Worm (Caenorhabditis elegans): ENCODE results near the gene T24E12.6.
A peak's percentile ranks its signal among the peaks of the same experiment; 100 is the strongest.

Gene T24E12.6

DNA sequence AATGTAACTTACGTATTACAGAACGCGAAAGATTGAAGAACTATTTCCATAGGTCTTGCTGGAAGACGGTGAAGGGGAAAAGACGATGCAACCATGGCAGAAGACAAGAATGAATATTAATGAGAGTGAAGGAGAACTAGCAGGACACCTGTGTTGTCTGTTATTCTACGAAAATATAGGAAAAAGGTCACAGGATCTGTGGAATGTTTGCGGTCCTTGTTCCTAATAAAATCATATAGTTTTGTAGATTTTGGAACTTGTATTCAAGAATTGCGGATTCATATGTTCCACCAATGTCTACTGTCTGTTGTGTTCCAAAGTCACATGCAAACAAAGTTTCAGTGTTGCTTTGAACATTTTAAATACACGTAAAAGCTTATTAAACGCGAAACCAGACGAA is 9.3 kb downstream of the T24E12.6 start, which contains the start of gene sdz-11:
TSS of gene sdz-11 (minus strand) at position 101 of the 400 bp plus-strand sequence.
- no peak for TF ChIP-seq nhr-41 (GFP tag; IDR thresholded peaks at IDR 0.05)
- TF ChIP-seq unc-62 (GFP tag; optimal IDR thresholded peaks at IDR 0.05 in 1 of 2) = peak in 1 of 2 experiments; percentile 33
- TF ChIP-seq unc-62 (tag; optimal IDR thresholded peaks at IDR 0.05) = no peak
- TF ChIP-seq aha-1 (tag) = peak; percentile 56

DNA sequence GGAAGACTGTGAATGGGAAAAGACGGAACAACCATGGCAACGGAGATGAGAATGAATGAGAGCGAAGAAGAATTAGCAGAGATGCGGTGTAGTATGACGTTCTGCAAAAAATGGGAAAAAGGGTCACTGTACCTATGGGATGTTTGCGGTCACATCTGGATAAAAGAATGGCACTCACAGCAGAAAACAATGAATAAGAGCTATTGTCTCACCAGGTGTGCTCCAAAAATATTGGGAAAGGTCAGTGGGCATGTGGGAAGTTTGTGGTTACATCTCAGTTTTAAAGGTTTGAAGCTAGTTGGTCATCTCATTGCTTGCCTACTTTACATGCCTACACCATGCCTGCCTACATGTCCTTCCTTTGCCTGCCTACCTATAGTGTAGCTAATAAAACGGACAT is 10.8 kb downstream of the T24E12.6 start, which contains the start of gene fbxb-91:
TSS of gene fbxb-91 (minus strand) at position 101 of the 400 bp plus-strand sequence.
- TF ChIP-seq mep-1 (tag; optimal IDR thresholded peaks at IDR 0.05) (no peak), snpc-4 (tag; optimal IDR thresholded peaks at IDR 0.05) (no peak)

DNA sequence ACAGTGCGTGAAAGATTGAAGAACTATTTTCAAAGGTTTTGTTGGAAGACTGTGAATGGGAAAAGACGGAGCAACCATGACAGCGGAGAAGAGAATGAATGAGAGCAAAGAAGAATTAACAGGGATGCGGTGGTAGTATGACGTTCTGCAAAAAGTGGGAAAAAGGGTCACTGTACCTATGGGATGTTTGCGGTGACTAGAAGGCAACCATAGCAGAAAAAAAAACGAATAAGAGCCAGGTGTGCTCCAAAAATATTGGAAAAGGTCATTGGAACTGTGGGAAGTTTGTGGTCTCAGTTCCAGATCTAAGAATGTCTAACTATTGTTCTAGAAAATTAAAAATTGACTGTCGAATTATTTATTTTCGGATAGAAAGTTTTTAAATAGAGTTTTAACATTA is 12.8 kb downstream of the T24E12.6 start, which contains the start of gene fbxb-90:
TSS of gene fbxb-90 (minus strand) at position 101 of the 400 bp plus-strand sequence.
- TF ChIP-seq egl-43 (GFP tag; IDR thresholded peaks at IDR 0.05) = no peak
- TF ChIP-seq unc-62 (GFP tag; optimal IDR thresholded peaks at IDR 0.05 in 1 of 2) = peak in 1 of 2 experiments; percentile 11
- no peak for TF ChIP-seq unc-62 (tag; optimal IDR thresholded peaks at IDR 0.05)

DNA sequence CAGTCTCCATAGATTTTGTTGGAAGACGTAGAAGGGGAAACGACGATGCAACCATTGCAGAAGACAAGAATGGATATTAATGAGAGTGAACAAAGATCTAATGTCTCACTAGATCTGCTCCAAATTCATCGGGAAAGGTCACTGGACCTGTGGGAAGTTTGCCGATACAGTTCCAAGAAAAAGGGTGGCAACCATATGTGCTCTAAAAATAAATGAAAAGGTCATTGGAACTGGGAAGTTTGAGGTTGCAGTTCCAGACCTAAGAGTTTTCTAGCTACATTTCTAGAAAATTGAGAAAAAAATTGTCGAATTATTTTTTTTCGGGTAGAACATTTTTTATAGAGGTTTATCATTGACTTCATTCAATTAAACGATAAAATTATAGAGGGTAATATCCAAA is 14.1 kb downstream of the T24E12.6 start, which contains the start of gene fbxb-92:
TSS of gene fbxb-92 (minus strand) at position 101 of the 400 bp plus-strand sequence.
- TF ChIP-seq egl-43 (GFP tag; IDR thresholded peaks at IDR 0.05) = no peak
- no peak for TF ChIP-seq hmg-1.1 (GFP tag; IDR thresholded peaks at IDR 0.05)
- no peak for TF ChIP-seq lin-15B (tag; optimal IDR thresholded peaks at IDR 0.05)
- no peak for TF ChIP-seq jun-1 (tag; optimal IDR thresholded peaks at IDR 0.05)
- no peak for TF ChIP-seq nhr-48 (tag; optimal IDR thresholded peaks at IDR 0.05)
- TF ChIP-seq ceh-82 (tag; optimal IDR thresholded peaks at IDR 0.05) = no peak
- no peak for TF ChIP-seq nhr-111 (GFP tag; optimal IDR thresholded peaks at IDR 0.05)

DNA sequence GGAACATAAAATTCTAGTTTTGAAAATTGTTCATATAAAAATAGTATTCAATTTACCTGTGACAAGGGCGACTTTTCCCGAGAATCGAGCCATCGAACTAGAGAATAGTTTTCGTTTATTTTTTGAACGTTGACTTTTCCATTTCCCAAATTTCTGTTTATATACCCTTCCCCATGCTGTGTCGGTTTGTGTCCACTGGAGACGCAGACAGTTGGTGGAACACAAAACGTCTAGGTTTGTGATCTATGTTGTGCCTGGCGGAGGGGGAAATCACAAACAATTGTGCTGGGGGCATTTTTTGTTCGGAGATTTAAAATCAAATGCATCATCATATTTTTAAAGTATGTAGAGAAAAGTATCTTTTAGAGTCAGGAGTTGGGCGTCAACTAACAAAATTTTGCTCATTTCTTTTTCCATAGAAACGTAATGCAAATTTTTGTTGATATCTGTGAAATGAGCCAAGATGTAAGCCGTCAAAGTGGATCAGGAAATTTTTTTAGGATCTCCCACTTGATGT is 17.8 kb downstream of the T24E12.6 start, which contains the start of gene nta-1:
TSS of gene nta-1 (minus strand) at position 131 of the 517 bp plus-strand sequence.
- no peak for TF ChIP-seq dpl-1 (GFP tag; optimal IDR thresholded peaks at IDR 0.05)
- TF ChIP-seq saeg-2 (GFP tag; IDR thresholded peaks at IDR 0.05) = no peak
- TF ChIP-seq hlh-11 (tag; optimal IDR thresholded peaks at IDR 0.05) = peak; percentile 51
- no peak for TF ChIP-seq ctbp-1 (GFP tag; IDR thresholded peaks at IDR 0.05)
- TF ChIP-seq pqm-1 (tag; optimal IDR thresholded peaks at IDR 0.05) = peak; percentile 50
- peak; percentile 74 for TF ChIP-seq nhr-102 (tag; optimal IDR thresholded peaks at IDR 0.05)
- TF ChIP-seq pha-4 (GFP tag; IDR thresholded peaks at IDR 0.05) = no peak
- TF ChIP-seq pha-4 (tag; optimal IDR thresholded peaks at IDR 0.05) = no peak
- TF ChIP-seq aly-2 (tag; optimal IDR thresholded peaks at IDR 0.05) = no peak
- TF ChIP-seq egl-27 (tag; optimal IDR thresholded peaks at IDR 0.05) = no peak
- no peak for TF ChIP-seq zag-1 (tag; optimal IDR thresholded peaks at IDR 0.05)
- TF ChIP-seq unc-62 (GFP tag; optimal IDR thresholded peaks at IDR 0.05 in 1 of 2) = peak in 1 of 2 experiments; percentile 97
- no peak for TF ChIP-seq unc-62 (tag; optimal IDR thresholded peaks at IDR 0.05)
- TF ChIP-seq dmd-6 (GFP tag; IDR thresholded peaks at IDR 0.05) = peak; percentile 58
- peak; percentile 13 for TF ChIP-seq nhr-77 (tag; optimal IDR thresholded peaks at IDR 0.05)
- TF ChIP-seq daf-12 (tag; optimal IDR thresholded peaks at IDR 0.05) = no peak
- no peak for TF ChIP-seq arid-1 (GFP tag; conservative IDR thresholded peaks at IDR 0.05)
- peak; percentile 76 for TF ChIP-seq duxl-1 (tag; optimal IDR thresholded peaks at IDR 0.05; ENCODE audit: poor library complexity)
- TF ChIP-seq ceh-82 (tag; optimal IDR thresholded peaks at IDR 0.05) = no peak
- TF ChIP-seq ceh-28 (tag; optimal IDR thresholded peaks at IDR 0.05) = no peak
- peak in 1 of 2 experiments; percentile 22 for TF ChIP-seq mdl-1 (tag; optimal IDR thresholded peaks at IDR 0.05)
- TF ChIP-seq ceh-62 (tag; optimal IDR thresholded peaks at IDR 0.05) = no peak
- TF ChIP-seq zfp-3 (GFP tag; conservative IDR thresholded peaks at IDR 0.05) = no peak
- no peak for TF ChIP-seq F10B5.3 (tag; optimal IDR thresholded peaks at IDR 0.05)
- no peak for TF ChIP-seq rbr-2 (tag; optimal IDR thresholded peaks at IDR 0.05)
- TF ChIP-seq hmg-1.1 (GFP tag; IDR thresholded peaks at IDR 0.05) = 0 out of 2 replicates have a peak, but pooled peaks have one; percentile 36
- TF ChIP-seq lir-3 (tag; optimal IDR thresholded peaks at IDR 0.05) = no peak
- no peak for TF ChIP-seq vab-7 (GFP tag; IDR thresholded peaks at IDR 0.05)
- peak; percentile 91 for TF ChIP-seq nhr-28 (tag; optimal IDR thresholded peaks at IDR 0.05)
- no peak for TF ChIP-seq F44E2.7 (GFP tag; IDR thresholded peaks at IDR 0.05)
- TF ChIP-seq daf-16 (GFP tag; optimal IDR thresholded peaks at IDR 0.05) = no peak
- peak; percentile 64 for TF ChIP-seq daf-16 (tag; optimal IDR thresholded peaks at IDR 0.05)
